Fruit fly (Drosophila melanogaster) whole organism, embryonic: ENCODE results near the gene CG42538.

Experiments
- Ada2b ChIP-seq: fragments of 200-800 bp; sonication (Bioruptor generic); IDR thresholded peaks from 2 replicates; pipeline ENCODE4 v1.3.6; 2022; ENCODE audit warnings: missing biosample characterization, missing genetic modification characterization
- Bteb2 ChIP-seq: fragments of 200-800 bp; sonication (Bioruptor generic); optimal IDR thresholded peaks from 2 replicates; lab custom pipeline; 2016; ENCODE audit warnings: missing biosample characterization, missing genetic modification characterization
- CG10979 ChIP-seq: fragments of 200-800 bp; sonication (Bioruptor generic); optimal IDR thresholded peaks from 2 replicates; lab custom pipeline; 2018; ENCODE audit warnings: missing biosample characterization, mild to moderate bottlenecking, missing genetic modification characterization, moderate library complexity
- CG11560 ChIP-seq: fragments of 200-800 bp; sonication (Bioruptor generic); IDR thresholded peaks from 3 replicates; pipeline ENCODE4 v1.3.6; 2022; ENCODE audit warnings: missing biosample characterization, missing genetic modification characterization
- CG12659 ChIP-seq: fragments of 200-800 bp; sonication (Bioruptor generic); optimal IDR thresholded peaks from 3 replicates; lab custom pipeline; 2017; ENCODE audit warnings: mild to moderate bottlenecking, missing biosample characterization, missing genetic modification reagents, missing genetic modification characterization
- CG14710 ChIP-seq: fragments of 200-800 bp; sonication (Bioruptor generic); optimal IDR thresholded peaks from 3 replicates; lab custom pipeline; 2019; ENCODE audit warnings: missing biosample characterization, mild to moderate bottlenecking, missing genetic modification characterization, moderate library complexity
- CG14860 ChIP-seq: fragments of 200-800 bp; sonication (Bioruptor generic); IDR thresholded peaks from 3 replicates; pipeline ENCODE4 v1.3.6; 2022; ENCODE audit warnings: missing biosample characterization, missing genetic modification characterization; ENCODE audit not compliant: partially characterized antibody
- CG15269 ChIP-seq: fragments of 200-800 bp; sonication (Bioruptor generic); optimal IDR thresholded peaks from 2 replicates; lab custom pipeline; 2018; ENCODE audit warnings: missing biosample characterization, mild to moderate bottlenecking, missing genetic modification characterization, moderate library complexity
- CG15514 ChIP-seq: fragments of 200-800 bp; sonication (Bioruptor generic); optimal IDR thresholded peaks from 3 replicates; lab custom pipeline; 2017; ENCODE audit warnings: missing biosample characterization, missing genetic modification characterization, mild to moderate bottlenecking, moderate library complexity, missing genetic modification reagents
- CG30020 ChIP-seq: fragments of 200-800 bp; optimal IDR thresholded peaks from 2 replicates; lab custom pipeline; 2019; ENCODE audit warnings: missing biosample characterization, mild to moderate bottlenecking, missing genetic modification characterization, moderate library complexity
- CG30403 ChIP-seq: fragments of 200-800 bp; sonication (Bioruptor generic); optimal IDR thresholded peaks from 3 replicates; lab custom pipeline; 2016; ENCODE audit warnings: missing biosample characterization, missing genetic modification characterization
- CG3407 ChIP-seq: fragments of 200-800 bp; sonication (Bioruptor generic); optimal IDR thresholded peaks from 2 replicates; lab custom pipeline; 2018; ENCODE audit warnings: missing biosample characterization, mild to moderate bottlenecking, missing genetic modification characterization
- CG6175 ChIP-seq: fragments of 200-800 bp; sonication (Bioruptor generic); IDR thresholded peaks from 3 replicates; pipeline ENCODE4 v1.3.6; 2022; ENCODE audit warnings: missing biosample characterization, missing genetic modification characterization
- CG6813 ChIP-seq: fragments of 200-800 bp; sonication (Bioruptor generic); optimal IDR thresholded peaks from 2 replicates; lab custom pipeline; 2017; ENCODE audit warnings: missing biosample characterization, missing genetic modification characterization, mild to moderate bottlenecking, moderate library complexity, missing genetic modification reagents
- CG6854 ChIP-seq: fragments of 200-800 bp; sonication (Bioruptor generic); optimal IDR thresholded peaks from 3 replicates; lab custom pipeline; 2017; ENCODE audit warnings: missing biosample characterization, mild to moderate bottlenecking, missing genetic modification characterization
- CG8765 ChIP-seq: fragments of 200-800 bp; sonication (Bioruptor generic); IDR thresholded peaks from 2 replicates; pipeline ENCODE4 v1.3.6; 2022; ENCODE audit warnings: missing biosample characterization, missing genetic modification characterization
- CG9609 ChIP-seq: fragments of 200-800 bp; sonication (Bioruptor generic); optimal IDR thresholded peaks from 3 replicates; lab custom pipeline; 2016; ENCODE audit warnings: missing biosample characterization, missing genetic modification characterization
- Dp ChIP-seq: fragments of 200-800 bp; sonication (Bioruptor generic); optimal IDR thresholded peaks from 2 replicates; lab custom pipeline; 2018; ENCODE audit warnings: missing biosample characterization, mild to moderate bottlenecking, missing genetic modification characterization, moderate library complexity
- ERR ChIP-seq: fragments of 200-800 bp; sonication (Bioruptor generic); optimal IDR thresholded peaks from 2 replicates; lab custom pipeline; 2016; ENCODE audit warnings: missing biosample characterization, missing genetic modification characterization
- Eip74EF ChIP-seq, 2 experiments: fragments of 200-800 bp in 1 of 2; fragments of >200 bp in 1 of 2; sonication (Bioruptor generic) in 1 of 2; optimal IDR thresholded peaks; 2 replicates each; lab custom pipeline; 2017 to 2019; ENCODE audit warnings: missing biosample characterization in 2 of 2, missing genetic modification characterization in 2 of 2, mild to moderate bottlenecking in 1 of 2, moderate library complexity in 1 of 2
- HLHmδ ChIP-seq: fragments of 200-800 bp; sonication (Bioruptor generic); optimal IDR thresholded peaks from 2 replicates; lab custom pipeline; 2018; ENCODE audit warnings: missing biosample characterization, mild to moderate bottlenecking, missing genetic modification characterization, moderate library complexity
- Hr3 ChIP-seq: fragments of 200-800 bp; sonication (Bioruptor generic); optimal IDR thresholded peaks from 3 replicates; lab custom pipeline; 2016; ENCODE audit warnings: missing biosample characterization, missing genetic modification characterization
- Lhr ChIP-seq: fragments of 200-800 bp; sonication (Bioruptor generic); optimal IDR thresholded peaks from 3 replicates; lab custom pipeline; 2017; ENCODE audit warnings: mild to moderate bottlenecking, missing biosample characterization, missing genetic modification reagents, missing genetic modification characterization
- NfI ChIP-seq: fragments of 200-800 bp; sonication (Bioruptor generic); optimal IDR thresholded peaks from 3 replicates; lab custom pipeline; 2018; ENCODE audit warnings: missing biosample characterization, mild to moderate bottlenecking, missing genetic modification characterization, moderate library complexity
- PHDP ChIP-seq: fragments of 200-800 bp; sonication (Bioruptor generic); optimal IDR thresholded peaks from 3 replicates; lab custom pipeline; 2018; ENCODE audit warnings: missing biosample characterization, mild to moderate bottlenecking, missing genetic modification characterization, moderate library complexity
- bab2 ChIP-seq: fragments of 200-800 bp; sonication (Bioruptor generic); optimal IDR thresholded peaks from 2 replicates; lab custom pipeline; 2016; ENCODE audit warnings: missing biosample characterization, missing genetic modification characterization
- cg ChIP-seq: fragments of 200-800 bp; sonication (Bioruptor generic); optimal IDR thresholded peaks from 3 replicates; lab custom pipeline; 2019; ENCODE audit warnings: missing biosample characterization, mild to moderate bottlenecking, missing genetic modification characterization, moderate library complexity
- chn ChIP-seq: fragments of 200-800 bp; sonication (Bioruptor generic); optimal IDR thresholded peaks from 2 replicates; lab custom pipeline; 2016; ENCODE audit warnings: missing biosample characterization, missing genetic modification characterization
- danr ChIP-seq: fragments of 200-800 bp; sonication (Bioruptor generic); IDR thresholded peaks from 2 replicates; pipeline ENCODE4 v1.3.6; 2022; ENCODE audit warnings: missing biosample characterization, missing genetic modification characterization
- dati ChIP-seq: fragments of 200-800 bp; sonication (Bioruptor generic); IDR thresholded peaks from 2 replicates; pipeline ENCODE4 v1.3.6; 2022; ENCODE audit warnings: missing biosample characterization, missing genetic modification characterization
- dimm ChIP-seq: fragments of 200-800 bp; sonication (Bioruptor generic); IDR thresholded peaks from 2 replicates; pipeline ENCODE4 v1.3.6; 2022; ENCODE audit warnings: missing biosample characterization, missing genetic modification characterization
- dm ChIP-seq: fragments of 200-800 bp; sonication (Bioruptor generic); optimal IDR thresholded peaks from 3 replicates; lab custom pipeline; 2016; ENCODE audit warnings: missing biosample characterization, missing genetic modification characterization
- fd102C ChIP-seq: fragments of 200-800 bp; sonication (Bioruptor generic); optimal IDR thresholded peaks from 2 replicates; lab custom pipeline; 2018; ENCODE audit warnings: missing biosample characterization, mild to moderate bottlenecking, missing genetic modification characterization, moderate library complexity
- fd3F ChIP-seq: fragments of 200-800 bp; sonication (Bioruptor generic); optimal IDR thresholded peaks from 2 replicates; lab custom pipeline; 2018; ENCODE audit warnings: missing biosample characterization, mild to moderate bottlenecking, missing genetic modification characterization, moderate library complexity
- grn ChIP-seq: fragments of 200-800 bp; sonication (Bioruptor generic); optimal IDR thresholded peaks from 3 replicates; lab custom pipeline; 2017; ENCODE audit warnings: missing biosample characterization, missing genetic modification characterization
- gsb ChIP-seq: fragments of 200-800 bp; sonication (Bioruptor generic); IDR thresholded peaks from 2 replicates; pipeline ENCODE4 v1.3.6; 2022; ENCODE audit warnings: missing biosample characterization, missing genetic modification characterization
- knrl ChIP-seq: fragments of 200-800 bp; sonication (Bioruptor generic); IDR thresholded peaks from 3 replicates; pipeline ENCODE4 v1.3.6; 2022; ENCODE audit warnings: missing biosample characterization, missing genetic modification characterization; ENCODE audit not compliant: partially characterized antibody
- lilli ChIP-seq: fragments of 200-800 bp; sonication (Bioruptor generic); optimal IDR thresholded peaks from 3 replicates; lab custom pipeline; 2016; ENCODE audit warnings: missing biosample characterization, missing genetic modification characterization
- nerfin-2 ChIP-seq: fragments of 200-800 bp; sonication (Bioruptor generic); IDR thresholded peaks from 2 replicates; pipeline ENCODE4 v1.3.6; 2022; ENCODE audit warnings: missing biosample characterization, missing genetic modification characterization; ENCODE audit not compliant: partially characterized antibody
- p53 ChIP-seq: fragments of 200-800 bp; sonication (Bioruptor generic); optimal IDR thresholded peaks from 2 replicates; lab custom pipeline; 2016; ENCODE audit warnings: missing biosample characterization, missing genetic modification characterization
- pita ChIP-seq: fragments of 200-800 bp; sonication (Bioruptor generic); optimal IDR thresholded peaks from 2 replicates; lab custom pipeline; 2017; ENCODE audit warnings: missing biosample characterization, mild to moderate bottlenecking, missing genetic modification characterization
- pnt ChIP-seq: fragments of 200-800 bp; sonication (Bioruptor generic); optimal IDR thresholded peaks from 3 replicates; lab custom pipeline; 2016; ENCODE audit warnings: missing biosample characterization, missing genetic modification characterization
- pros ChIP-seq: fragments of 200-800 bp; sonication (Bioruptor generic); optimal IDR thresholded peaks from 3 replicates; lab custom pipeline; 2019; ENCODE audit warnings: missing biosample characterization, mild to moderate bottlenecking, missing genetic modification characterization, moderate library complexity
- pum ChIP-seq: fragments of 200-800 bp; sonication (Bioruptor generic); optimal IDR thresholded peaks from 2 replicates; lab custom pipeline; 2016; ENCODE audit warnings: missing biosample characterization, missing genetic modification characterization
- sd ChIP-seq: fragments of 200-800 bp; sonication (Bioruptor generic); optimal IDR thresholded peaks from 3 replicates; lab custom pipeline; 2018; ENCODE audit warnings: missing biosample characterization, mild to moderate bottlenecking, missing genetic modification characterization, moderate library complexity
- sens-2 ChIP-seq: fragments of 200-800 bp; sonication (Bioruptor generic); IDR thresholded peaks from 2 replicates; pipeline ENCODE4 v1.3.6; 2022; ENCODE audit warnings: missing biosample characterization, missing genetic modification characterization
- sim ChIP-seq: fragments of 200-800 bp; sonication (Bioruptor generic); IDR thresholded peaks from 2 replicates; pipeline ENCODE4 v1.3.6; 2022; ENCODE audit warnings: missing biosample characterization, missing genetic modification characterization
- twi ChIP-seq: fragments of 200-800 bp; optimal IDR thresholded peaks from 2 replicates; lab custom pipeline; 2019; ENCODE audit warnings: missing biosample characterization, mild to moderate bottlenecking, missing genetic modification characterization, moderate library complexity
- z ChIP-seq: fragments of 200-800 bp; sonication (Bioruptor generic); IDR thresholded peaks from 3 replicates; pipeline ENCODE4 v1.3.6; 2022; ENCODE audit warnings: missing biosample characterization, missing genetic modification characterization
- zen ChIP-seq: fragments of 200-800 bp; sonication (Bioruptor generic); optimal IDR thresholded peaks from 3 replicates; lab custom pipeline; 2018; ENCODE audit warnings: missing biosample characterization, mild to moderate bottlenecking, missing genetic modification characterization, moderate library complexity

Gene CG42538

DNA sequence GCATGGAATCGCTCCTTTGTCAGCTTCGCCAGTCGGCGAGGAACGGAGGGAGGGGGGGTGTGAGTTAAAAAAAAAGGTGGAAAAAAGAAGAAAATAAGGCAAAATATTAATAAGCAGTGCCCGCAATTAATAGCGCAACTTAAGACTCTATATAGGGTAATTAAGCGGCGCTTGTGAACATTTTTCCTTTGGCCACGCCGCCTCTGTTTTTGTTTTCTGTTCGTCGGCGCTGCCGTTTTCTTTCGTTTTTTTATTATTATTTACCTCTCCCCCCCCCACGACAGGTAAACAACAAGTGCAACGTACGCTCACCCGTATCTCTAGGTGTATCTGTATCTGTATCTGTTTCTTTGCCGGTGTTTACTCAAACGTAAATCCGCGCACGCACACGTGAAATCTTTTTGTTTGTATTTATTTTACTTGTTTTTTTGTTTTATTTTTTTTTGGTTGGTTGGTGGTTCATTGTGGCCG, 7.1 kb upstream of the CG42538 start (continued):
- peak; percentile 72 for TF ChIP-seq grn
- no peak for TF ChIP-seq nerfin-2 (GFP tag; lab: Robert Waterston, UW)
- TF ChIP-seq CG15514 (GFP tag; lab: Kevin White, UChicago) = peak; percentile 50
- peak; percentile 12 for TF ChIP-seq Lhr (GFP tag; lab: Kevin White, UChicago)
- TF ChIP-seq dimm (GFP tag; lab: Robert Waterston, UW) = no peak
- peak; percentile 68 for TF ChIP-seq HLHmδ (GFP tag; lab: Kevin White, UChicago)
- no peak for TF ChIP-seq p53 (GFP tag; lab: Kevin White, UChicago)
- no peak for TF ChIP-seq lilli (GFP tag; lab: Kevin White, UChicago)
- TF ChIP-seq PHDP = no peak
- peak; percentile 50 for TF ChIP-seq CG3407
- no peak; the same call in 1 of the 2 replicates for TF ChIP-seq CG8765
- TF ChIP-seq NfI (GFP tag; lab: Kevin White, UChicago) = no peak
- TF ChIP-seq pros (GFP tag; lab: Kevin White, UChicago) = peak; percentile 7
- TF ChIP-seq twi (tag; lab: Kevin White, UChicago) = peak; percentile 32
- TF ChIP-seq knrl (GFP tag; lab: Robert Waterston, UW) = no peak
- 0 out of 2 replicates have a peak, but pooled peaks have one; percentile 23 for TF ChIP-seq sim (GFP tag; lab: Robert Waterston, UW)
- no peak for TF ChIP-seq Hr3 (GFP tag; lab: Kevin White, UChicago)
- peak; percentile 58 for TF ChIP-seq cg (GFP tag; lab: Kevin White, UChicago)
- no peak for TF ChIP-seq CG30020 (tag; lab: Kevin White, UChicago)
- TF ChIP-seq CG15269 (tag; lab: Kevin White, UChicago) = peak; percentile 38
- no peak for TF ChIP-seq CG6854 (GFP tag; lab: Kevin White, UChicago)
- TF ChIP-seq dm (GFP tag; lab: Kevin White, UChicago) = no peak
- no peak for TF ChIP-seq danr (GFP tag; lab: Robert Waterston, UW)
- TF ChIP-seq chn (GFP tag; lab: Kevin White, UChicago) = no peak
- TF ChIP-seq bab2 (GFP tag; lab: Kevin White, UChicago) = peak; percentile 65
- no peak for TF ChIP-seq ERR (GFP tag; lab: Kevin White, UChicago)
- TF ChIP-seq CG14860 (GFP tag; lab: Robert Waterston, UW) = no peak
- no peak for TF ChIP-seq CG9609 (GFP tag; lab: Kevin White, UChicago)
- TF ChIP-seq gsb (GFP tag; lab: Robert Waterston, UW) = no peak
- TF ChIP-seq Eip74EF (GFP tag; optimal IDR thresholded peaks at IDR 0.05; lab: Kevin White, UChicago) = peak in 1 of 2 experiments; percentile 14
- peak; percentile 7 for TF ChIP-seq pnt (GFP tag; lab: Kevin White, UChicago)
- TF ChIP-seq zen (tag; lab: Kevin White, UChicago) = no peak
- TF ChIP-seq pum (GFP tag; lab: Kevin White, UChicago) = no peak
- peak; percentile 78 for TF ChIP-seq CG6813
- TF ChIP-seq fd102C (GFP tag; lab: Kevin White, UChicago) = peak; percentile 59
- TF ChIP-seq sd (tag; lab: Kevin White, UChicago) = peak; percentile 12
- peak; percentile 47; the same call in 1 of the 2 replicates for TF ChIP-seq sens-2
- TF ChIP-seq CG12659 = peak; percentile 25
- no peak for TF ChIP-seq Dp
- peak; percentile 3 for TF ChIP-seq Bteb2 (GFP tag; lab: Kevin White, UChicago)
- TF ChIP-seq pita (GFP tag; lab: Kevin White, UChicago) = no peak
- peak; percentile 10 for TF ChIP-seq CG10979 (tag; lab: Kevin White, UChicago)
- peak; percentile 54 for TF ChIP-seq CG14710 (tag; lab: Kevin White, UChicago)
- TF ChIP-seq Ada2b (GFP tag; lab: Robert Waterston, UW) = 0 out of 2 replicates have a peak, but pooled peaks have one; percentile 18
- no peak for TF ChIP-seq CG11560 (tag; lab: Robert Waterston, UW)
- TF ChIP-seq CG30403 (GFP tag; lab: Kevin White, UChicago) = no peak
- TF ChIP-seq CG6175 (GFP tag; lab: Robert Waterston, UW) = no peak
- no peak for TF ChIP-seq fd3F (GFP tag; lab: Kevin White, UChicago)
- TF ChIP-seq z (GFP tag; lab: Robert Waterston, UW) = 0 out of 3 replicates have a peak, but pooled peaks have one; percentile 14
- TF ChIP-seq dati = no peak
